Fruit fly (Drosophila melanogaster): ENCODE data around the gene Usp10.

DNA sequence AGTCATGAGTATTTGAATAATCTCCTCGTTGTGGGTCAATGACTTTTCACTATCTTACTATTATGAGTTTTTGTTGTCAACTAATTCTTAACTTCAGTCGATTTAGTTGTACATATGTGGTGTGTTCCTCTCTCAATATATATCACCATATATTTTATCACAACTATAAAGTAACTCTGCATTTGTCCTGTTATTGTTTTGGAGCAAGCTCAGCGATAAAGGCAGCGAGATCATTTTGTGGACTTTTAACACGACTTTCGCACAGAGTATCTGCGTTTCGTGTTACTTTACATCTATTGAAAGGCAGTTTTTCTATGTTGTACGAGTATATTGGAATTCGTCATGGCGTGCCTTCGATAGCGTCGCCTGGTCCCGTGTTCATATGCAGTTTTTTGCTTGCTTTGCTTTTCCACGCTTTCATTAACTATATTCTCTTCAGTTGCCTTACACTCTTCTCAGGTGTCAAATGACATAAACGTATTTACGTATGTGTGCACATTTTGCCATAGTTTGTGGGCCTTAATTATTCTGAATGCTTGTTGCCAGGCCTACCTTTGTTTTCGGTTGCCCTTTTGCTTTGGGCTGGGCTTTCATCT, 3.8 kb downstream of the Usp10 start:
- TF ChIP-seq CTCF (optimal IDR thresholded peaks at IDR 0.05) = no peak
- no peak for TF ChIP-seq CG8478 (optimal IDR thresholded peaks at IDR 0.05)

All from S2 (cell line).